Fruit fly (Drosophila melanogaster): Measurements from ENCODE around the gene fh.
A peak's percentile ranks its signal among the peaks of the same experiment; 100 is the strongest.

fh gene

dm6 chrX:9156388-9156823 is 7.5 kb upstream of the fh start, which contains the start of gene His3.3B (continued):
- TF ChIP-seq HLHmδ (GFP tag; optimal IDR thresholded peaks at IDR 0.05) (no peak), br (optimal IDR thresholded peaks at IDR 0.05) (no peak), mirr (GFP tag; optimal IDR thresholded peaks at IDR 0.05) (peak; percentile 21), sens (GFP tag) (peak; percentile 14), CG17612 (GFP tag; IDR thresholded peaks at IDR 0.05) (no peak), fd102C (GFP tag; optimal IDR thresholded peaks at IDR 0.05) (no peak), Nf-YA (GFP tag; IDR thresholded peaks at IDR 0.05) (no peak), Med (GFP tag) (peak; percentile 85), CG2116 (GFP tag; optimal IDR thresholded peaks at IDR 0.05) (peak; percentile 73), Hr39 (optimal IDR thresholded peaks at IDR 0.05) (no peak), nerfin-2 (GFP tag; IDR thresholded peaks at IDR 0.05; ENCODE audit: partially characterized antibody) (no peak), CG15601 (tag; optimal IDR thresholded peaks at IDR 0.05) (peak; percentile 2), chinmo (GFP tag; IDR thresholded peaks at IDR 0.05; ENCODE audit: partially characterized antibody) (0 out of 4 replicates have a peak, but pooled peaks have one; percentile 51), bowl (GFP tag; IDR thresholded peaks at IDR 0.05) (peak; percentile 38; the same call in 1 of the 2 replicates), Antp (GFP tag; optimal IDR thresholded peaks at IDR 0.05) (no peak), trh (GFP tag; optimal IDR thresholded peaks at IDR 0.05) (no peak), CG32767 (GFP tag; IDR thresholded peaks at IDR 0.05) (peak; percentile 35; the same call in 1 of the 2 replicates), CG9797 (GFP tag; optimal IDR thresholded peaks at IDR 0.05) (peak; percentile 44), NFAT (GFP tag; IDR thresholded peaks at IDR 0.05) (peak; percentile 28; the same call in 1 of the 2 replicates), Fer3 (tag; optimal IDR thresholded peaks at IDR 0.05) (no peak), CG7987 (GFP tag; optimal IDR thresholded peaks at IDR 0.05) (no peak), CG34224 (GFP tag; IDR thresholded peaks at IDR 0.05; ENCODE audit: partially characterized antibody) (0 out of 3 replicates have a peak, but pooled peaks have one; percentile 10), bbx (GFP tag; IDR thresholded peaks at IDR 0.05; ENCODE audit: partially characterized antibody) (peak; percentile 21; the same call in 1 of the 2 replicates), HmgZ (tag; optimal IDR thresholded peaks at IDR 0.05) (peak; percentile 22), Ravus (GFP tag; IDR thresholded peaks at IDR 0.05) (no peak), gem (tag; optimal IDR thresholded peaks at IDR 0.05) (no peak), jumu (GFP tag; optimal IDR thresholded peaks at IDR 0.05) (no peak), chm (GFP tag; IDR thresholded peaks at IDR 0.05) (peak; percentile 51), C15 (GFP tag; IDR thresholded peaks at IDR 0.05) (no peak), BEAF-32 (GFP tag; optimal IDR thresholded peaks at IDR 0.05) (peak; percentile 60), chif (GFP tag; optimal IDR thresholded peaks at IDR 0.05) (no peak), Hmx (GFP tag; optimal IDR thresholded peaks at IDR 0.05) (no peak), CG31441 (GFP tag; IDR thresholded peaks at IDR 0.05) (no peak; the same call in 1 of the 2 replicates), Dad (GFP tag; optimal IDR thresholded peaks at IDR 0.05) (peak; percentile 1), chn (GFP tag; optimal IDR thresholded peaks at IDR 0.05) (no peak), CTCF (GFP tag; optimal IDR thresholded peaks at IDR 0.05) (peak; percentile 54), Ets97D (GFP tag; optimal IDR thresholded peaks at IDR 0.05) (peak; percentile 15), CG13287 (GFP tag; IDR thresholded peaks at IDR 0.05; ENCODE audit: partially characterized antibody) (peak; percentile 61), eve (GFP tag; optimal IDR thresholded peaks at IDR 0.05) (no peak), ap (GFP tag; IDR thresholded peaks at IDR 0.05) (no peak), Stat92E (GFP tag; optimal IDR thresholded peaks at IDR 0.05) (peak in 1 of 3 experiments; percentile 59), Spps (tag; optimal IDR thresholded peaks at IDR 0.05) (no peak), Opbp (GFP tag; IDR thresholded peaks at IDR 0.05; ENCODE audit: partially characterized antibody) (peak; percentile 38; the same call in 2 of the 3 replicates), CG6854 (GFP tag; optimal IDR thresholded peaks at IDR 0.05) (peak; percentile 60), fd96Cb (tag; optimal IDR thresholded peaks at IDR 0.05) (no peak), CG12659 (GFP tag; optimal IDR thresholded peaks at IDR 0.05) (peak; percentile 78), fu2 (GFP tag; optimal IDR thresholded peaks at IDR 0.05) (peak; percentile 80), insv (GFP tag; optimal IDR thresholded peaks at IDR 0.05) (peak in 1 of 2 experiments; percentile 34), Trl (optimal IDR thresholded peaks at IDR 0.05) (no peak), Trl (GFP tag; optimal IDR thresholded peaks at IDR 0.05) (peak; percentile 5), lab (GFP tag; optimal IDR thresholded peaks at IDR 0.05) (peak; percentile 49), CG43689 (GFP tag; IDR thresholded peaks at IDR 0.05) (no peak)
